In genomic region chrIII:9752852-9753251, ce11 we compare ENCODE assay signal across 4 worm cellular contexts.
TF ChIP-seq lines count a peak whose summit lies in the region.

Gene ech-6, minus strand, starts transcription at chrIII:9752883.

TF ChIP-seq in whole organism, L1 larva, 84 proteins besides CTCF, POLR2A, EP300 and RAD21 (continued from another document and continues in another):
- no peak for TF ChIP-seq efl-3 (GFP tag; optimal IDR thresholded peaks at IDR 0.05; lab: Kevin White, UChicago)
- no peak for TF ChIP-seq pag-3 (tag; optimal IDR thresholded peaks at IDR 0.05; lab: Kevin White, UChicago; ENCODE audit: borderline replicate concordance, insufficient read depth)
- TF ChIP-seq swsn-7 (tag; optimal IDR thresholded peaks at IDR 0.05; lab: Kevin White, UChicago): no peak
- no peak for TF ChIP-seq aly-2 (tag; optimal IDR thresholded peaks at IDR 0.05; lab: Kevin White, UChicago)
- no peak for TF ChIP-seq nhr-76 (tag; optimal IDR thresholded peaks at IDR 0.05; lab: Kevin White, UChicago)
- TF ChIP-seq nhr-12 (tag; optimal IDR thresholded peaks at IDR 0.05; lab: Kevin White, UChicago): no peak
- TF ChIP-seq snu-23 (GFP tag; optimal IDR thresholded peaks at IDR 0.05; lab: Kevin White, UChicago): peak; percentile 72
- no peak for TF ChIP-seq pqm-1 (tag; optimal IDR thresholded peaks at IDR 0.05; lab: Kevin White, UChicago)
- TF ChIP-seq ama-1 (optimal IDR thresholded peaks at IDR 0.05; lab: Kevin White, UChicago): no peak
- no peak for TF ChIP-seq ceh-8 (GFP tag; optimal IDR thresholded peaks at IDR 0.05; lab: Kevin White, UChicago)
- TF ChIP-seq nhr-71 (tag; optimal IDR thresholded peaks at IDR 0.05; lab: Kevin White, UChicago): peak; percentile 87
- TF ChIP-seq lin-13 (GFP tag; optimal IDR thresholded peaks at IDR 0.05; lab: Kevin White, UChicago): no peak
- no peak for TF ChIP-seq F16B12.6 (tag; optimal IDR thresholded peaks at IDR 0.05; lab: Kevin White, UChicago)
- TF ChIP-seq zag-1 (tag; optimal IDR thresholded peaks at IDR 0.05; lab: Kevin White, UChicago): no peak
- no peak for TF ChIP-seq pax-3 (tag; optimal IDR thresholded peaks at IDR 0.05; lab: Kevin White, UChicago)
- TF ChIP-seq alr-1 (tag; optimal IDR thresholded peaks at IDR 0.05; lab: Kevin White, UChicago; ENCODE audit: borderline replicate concordance): no peak
- no peak for TF ChIP-seq ceh-63 (GFP tag; optimal IDR thresholded peaks at IDR 0.05; lab: Kevin White, UChicago)
- TF ChIP-seq nhr-90 (tag; optimal IDR thresholded peaks at IDR 0.05; lab: Kevin White, UChicago; ENCODE audit: poor library complexity): peak; percentile 44
- TF ChIP-seq blmp-1 (tag; optimal IDR thresholded peaks at IDR 0.05; lab: Kevin White, UChicago): no peak
- TF ChIP-seq fkh-10 (GFP tag; optimal IDR thresholded peaks at IDR 0.05; lab: Kevin White, UChicago): no peak
- TF ChIP-seq snpc-4 (tag; optimal IDR thresholded peaks at IDR 0.05; lab: Kevin White, UChicago): no peak
- TF ChIP-seq ztf-11 (tag; optimal IDR thresholded peaks at IDR 0.05; lab: Kevin White, UChicago): no peak
- no peak for TF ChIP-seq egl-27 (tag; optimal IDR thresholded peaks at IDR 0.05; lab: Kevin White, UChicago)
- TF ChIP-seq lin-39 (tag; optimal IDR thresholded peaks at IDR 0.05; lab: Kevin White, UChicago): no peak
- no peak for TF ChIP-seq ceh-88 (GFP tag; IDR thresholded peaks at IDR 0.05; lab: Robert Waterston, UW)
- TF ChIP-seq C04F5.9 (tag; optimal IDR thresholded peaks at IDR 0.05; lab: Kevin White, UChicago): no peak
- TF ChIP-seq lin-15B (tag; optimal IDR thresholded peaks at IDR 0.05; lab: Kevin White, UChicago): no peak
- TF ChIP-seq sup-37 (GFP tag; optimal IDR thresholded peaks at IDR 0.05; lab: Kevin White, UChicago): no peak
- TF ChIP-seq grh-1 (GFP tag; IDR thresholded peaks at IDR 0.05; lab: Robert Waterston, UW): no peak
- TF ChIP-seq xbp-1 (tag; optimal IDR thresholded peaks at IDR 0.05; lab: Kevin White, UChicago): peak; percentile 2
- no peak for TF ChIP-seq nhr-237 (tag; optimal IDR thresholded peaks at IDR 0.05; lab: Kevin White, UChicago)
- no peak for TF ChIP-seq fos-1 (tag; optimal IDR thresholded peaks at IDR 0.05; lab: Kevin White, UChicago)
- TF ChIP-seq fkh-4 (tag; optimal IDR thresholded peaks at IDR 0.05; lab: Kevin White, UChicago; ENCODE audit: borderline replicate concordance): no peak
- TF ChIP-seq irx-1 (tag; optimal IDR thresholded peaks at IDR 0.05; lab: Kevin White, UChicago): no peak

TF ChIP-seq in whole organism, L3 larva, 47 proteins besides CTCF, POLR2A, EP300 and RAD21 (continued from another document):
- TF ChIP-seq elt-3 (tag; optimal IDR thresholded peaks at IDR 0.05; lab: Kevin White, UChicago) (no peak), pha-4 (tag; optimal IDR thresholded peaks at IDR 0.05; lab: Kevin White, UChicago) (peak; percentile 65), ama-1 (optimal IDR thresholded peaks at IDR 0.05; lab: Kevin White, UChicago) (peak; percentile 7), lsy-12 (tag; optimal IDR thresholded peaks at IDR 0.05; lab: Kevin White, UChicago) (peak; percentile 4), elt-1 (tag; optimal IDR thresholded peaks at IDR 0.05; lab: Kevin White, UChicago) (no peak), nhr-43 (tag; optimal IDR thresholded peaks at IDR 0.05; lab: Kevin White, UChicago; ENCODE audit: poor library complexity, severe bottlenecking) (peak; percentile 70), pqm-1 (tag; optimal IDR thresholded peaks at IDR 0.05; lab: Kevin White, UChicago) (peak; percentile 35), lin-39 (tag; optimal IDR thresholded peaks at IDR 0.05; lab: Kevin White, UChicago) (no peak)

TF ChIP-seq in whole organism, L4 larva, 104 proteins besides CTCF, POLR2A, EP300 and RAD21 (continued from another document):
- TF ChIP-seq nhr-28 (tag; optimal IDR thresholded peaks at IDR 0.05; lab: Kevin White, UChicago) (peak; percentile 11), hif-1 (tag; optimal IDR thresholded peaks at IDR 0.05; lab: Kevin White, UChicago) (peak in 1 of 2 experiments; percentile 42)

TF ChIP-seq in whole organism, young adult, 124 proteins besides CTCF, POLR2A, EP300 and RAD21 (continued from another document):
- no peak for TF ChIP-seq die-1 (tag; optimal IDR thresholded peaks at IDR 0.05; lab: Kevin White, UChicago)
- peak in 1 of 2 experiments; percentile 29 for TF ChIP-seq let-607 (tag; optimal IDR thresholded peaks at IDR 0.05; lab: Kevin White, UChicago)
- no peak for TF ChIP-seq ceh-27 (GFP tag; optimal IDR thresholded peaks at IDR 0.05; lab: Kevin White, UChicago)
- TF ChIP-seq nhr-80 (tag; optimal IDR thresholded peaks at IDR 0.05; lab: Kevin White, UChicago): peak; percentile 67
- TF ChIP-seq ZK185.1 (tag; optimal IDR thresholded peaks at IDR 0.05; lab: Kevin White, UChicago; ENCODE audit: poor library complexity, severe bottlenecking): no peak
- peak; percentile 58; the same call in 1 of the 2 replicates for TF ChIP-seq hmg-1.2 (GFP tag; IDR thresholded peaks at IDR 0.05; lab: Robert Waterston, UW)
- no peak for TF ChIP-seq C17E4.6 (GFP tag; IDR thresholded peaks at IDR 0.05; lab: Robert Waterston, UW)
- no peak for TF ChIP-seq T26A5.8 (tag; optimal IDR thresholded peaks at IDR 0.05; lab: Kevin White, UChicago)
- TF ChIP-seq madf-8 (GFP tag; conservative IDR thresholded peaks at IDR 0.05; lab: Robert Waterston, UW): no peak
- no peak for TF ChIP-seq nfya-1 (tag; optimal IDR thresholded peaks at IDR 0.05; lab: Kevin White, UChicago; ENCODE audit: borderline replicate concordance, insufficient read depth)
- no peak for TF ChIP-seq F10E7.11 (tag; optimal IDR thresholded peaks at IDR 0.05; lab: Kevin White, UChicago)
